Worm (Caenorhabditis elegans) whole organism, midembryonic: ENCODE data around the gene VZK822L.2.

Source experiments
- T22C8.4 ChIP-seq: fragments of 200-800 bp; sonication (Bioruptor generic); IDR thresholded peaks from 2 replicates; pipeline ENCODE4 v1.3.6; 2022; ENCODE audit warnings: missing genetic modification characterization, missing compliant biosample characterization
- cog-1 ChIP-seq: sonication (generic microtip); optimal IDR thresholded peaks from 2 replicates; lab custom pipeline; 2016; ENCODE audit warnings: missing genetic modification characterization, missing compliant biosample characterization
- flt-1 ChIP-seq: fragments of 200-800 bp; sonication (Bioruptor generic); IDR thresholded peaks from 2 replicates; pipeline ENCODE4 v1.3.6; 2022; ENCODE audit warnings: missing genetic modification characterization, missing compliant biosample characterization
- klf-2 ChIP-seq: fragments of 200-800 bp; sonication (Bioruptor generic); conservative IDR thresholded peaks from 2 replicates; pipeline ENCODE4 v1.3.6; 2022; ENCODE audit warnings: missing genetic modification reagents, missing genetic modification characterization, missing compliant biosample characterization
- med-1 ChIP-seq: sonication (generic microtip); optimal IDR thresholded peaks from 2 replicates; lab custom pipeline; 2017; ENCODE audit warnings: missing genetic modification characterization, mild to moderate bottlenecking, missing compliant biosample characterization, antibody characterized with exemption, missing genetic modification reagents; ENCODE audit not compliant: insufficient read depth
- ref-1 ChIP-seq: fragments of 200-800 bp; sonication (Bioruptor generic); conservative IDR thresholded peaks from 2 replicates; pipeline ENCODE4 v1.3.6; 2022; ENCODE audit warnings: missing genetic modification reagents, missing genetic modification characterization, missing compliant biosample characterization
- tab-1 ChIP-seq: fragments of 200-800 bp; sonication (Bioruptor generic); IDR thresholded peaks from 2 replicates; pipeline ENCODE4 v1.3.6; 2022; ENCODE audit warnings: missing genetic modification characterization, missing compliant biosample characterization
- ztf-23 ChIP-seq: fragments of 200-800 bp; sonication (Bioruptor generic); IDR thresholded peaks from 2 replicates; pipeline ENCODE4 v1.3.6; 2022; ENCODE audit warnings: missing genetic modification reagents, missing genetic modification characterization, missing compliant biosample characterization
- ztf-29 ChIP-seq: fragments of 200-800 bp; sonication (Bioruptor generic); IDR thresholded peaks from 2 replicates; pipeline ENCODE4 v1.3.6; 2022; ENCODE audit warnings: missing genetic modification reagents, missing genetic modification characterization, missing compliant biosample characterization

- TF ChIP-seq tab-1, result no peak
- TF ChIP-seq cog-1, result no peak
- no peak for TF ChIP-seq flt-1 (GFP tag; lab: Robert Waterston, UW)
- no peak for TF ChIP-seq ztf-23 (GFP tag; lab: Robert Waterston, UW)
- no peak for TF ChIP-seq med-1 (GFP tag; lab: Kevin White, UChicago)
- no peak for TF ChIP-seq ztf-29
- TF ChIP-seq T22C8.4 (GFP tag; lab: Robert Waterston, UW), result no peak
- no peak for TF ChIP-seq klf-2
- no peak for TF ChIP-seq ref-1
Measured at ce11 chrIV:11899358-11899757, 12.5 kb upstream of the VZK822L.2 start, which contains the start of gene nhr-43.
